In genomic region chrIV:7958092-7958491, ce11 we compare ENCODE assay signal across 2 worm cellular contexts.
TF ChIP-seq lines count a peak whose summit lies in the region.

No protein-coding gene starts in this region.

TF ChIP-seq in whole organism, L4 larva, 104 proteins besides CTCF, POLR2A, EP300 and RAD21:
- peak; percentile 75 for TF ChIP-seq unc-130 (GFP tag; optimal IDR thresholded peaks at IDR 0.05; lab: Kevin White, UChicago)
- no peak for TF ChIP-seq lin-29 (GFP tag; IDR thresholded peaks at IDR 0.05; lab: Robert Waterston, UW)
- TF ChIP-seq daf-8 (GFP tag; IDR thresholded peaks at IDR 0.05; lab: Robert Waterston, UW): no peak
- no peak for TF ChIP-seq mxl-2 (GFP tag; conservative IDR thresholded peaks at IDR 0.05; lab: Robert Waterston, UW)
- peak; percentile 34 for TF ChIP-seq F49E8.2 (tag; optimal IDR thresholded peaks at IDR 0.05; lab: Kevin White, UChicago; ENCODE audit: borderline replicate concordance)
- peak; percentile 67 for TF ChIP-seq Y48G9A.11 (GFP tag; IDR thresholded peaks at IDR 0.05; lab: Robert Waterston, UW)
- TF ChIP-seq lsy-2 (tag; optimal IDR thresholded peaks at IDR 0.05; lab: Kevin White, UChicago): peak in 1 of 2 experiments; percentile 26
- TF ChIP-seq lin-38 (GFP tag; IDR thresholded peaks at IDR 0.05; lab: Robert Waterston, UW): peak; percentile 30; the same call in 1 of the 2 replicates
- no peak for TF ChIP-seq nhr-76 (tag; optimal IDR thresholded peaks at IDR 0.05; lab: Kevin White, UChicago)
- TF ChIP-seq ctbp-1 (GFP tag; IDR thresholded peaks at IDR 0.05; lab: Robert Waterston, UW): no peak

TF ChIP-seq in whole organism, young adult, 124 proteins besides CTCF, POLR2A, EP300 and RAD21 (continues in another document):
- TF ChIP-seq snpc-1.1 (tag; optimal IDR thresholded peaks at IDR 0.05; lab: Kevin White, UChicago; ENCODE audit: insufficient read depth) (no peak), ztf-28 (GFP tag; IDR thresholded peaks at IDR 0.05; lab: Robert Waterston, UW) (no peak), B0019.2 (GFP tag; conservative IDR thresholded peaks at IDR 0.05; lab: Robert Waterston, UW) (peak; percentile 73), him-1 (tag; optimal IDR thresholded peaks at IDR 0.05; lab: Kevin White, UChicago) (peak; percentile 7), lir-1 (GFP tag; conservative IDR thresholded peaks at IDR 0.05; lab: Robert Waterston, UW) (no peak), madf-3 (GFP tag; IDR thresholded peaks at IDR 0.05; lab: Robert Waterston, UW) (peak; percentile 53; the same call in 1 of the 2 replicates), sea-2 (GFP tag; IDR thresholded peaks at IDR 0.05; lab: Robert Waterston, UW) (no peak), dpl-1 (GFP tag; optimal IDR thresholded peaks at IDR 0.05; lab: Kevin White, UChicago) (peak; percentile 37), nhr-90 (tag; optimal IDR thresholded peaks at IDR 0.05; lab: Kevin White, UChicago) (no peak), unc-62 (GFP tag; optimal IDR thresholded peaks at IDR 0.05; lab: Kevin White, UChicago) (no peak), tbp1 (GFP tag; optimal IDR thresholded peaks at IDR 0.05; lab: Kevin White, UChicago) (peak; percentile 43), ztf-25 (GFP tag; IDR thresholded peaks at IDR 0.05; lab: Robert Waterston, UW) (no peak), ets-4 (GFP tag; optimal IDR thresholded peaks at IDR 0.05; lab: Kevin White, UChicago) (no peak), snpc-3.4 (tag; optimal IDR thresholded peaks at IDR 0.05; lab: Kevin White, UChicago) (peak; percentile 81), F37B4.10 (GFP tag; IDR thresholded peaks at IDR 0.05; lab: Robert Waterston, UW) (no peak), let-526 (GFP tag; IDR thresholded peaks at IDR 0.05; lab: Robert Waterston, UW) (no peak), attf-6 (GFP tag; IDR thresholded peaks at IDR 0.05; lab: Robert Waterston, UW) (no peak), nhr-179 (tag; optimal IDR thresholded peaks at IDR 0.05; lab: Kevin White, UChicago) (no peak), F10E7.11 (tag; optimal IDR thresholded peaks at IDR 0.05; lab: Kevin White, UChicago) (no peak), hlh-26 (GFP tag; conservative IDR thresholded peaks at IDR 0.05; lab: Robert Waterston, UW) (no peak), ceh-91 (GFP tag; IDR thresholded peaks at IDR 0.05; lab: Robert Waterston, UW) (peak; percentile 84), nhr-27 (tag; optimal IDR thresholded peaks at IDR 0.05; lab: Kevin White, UChicago) (no peak), ekl-4 (GFP tag; IDR thresholded peaks at IDR 0.05; lab: Robert Waterston, UW) (0 out of 2 replicates have a peak, but pooled peaks have one; percentile 13), die-1 (tag; optimal IDR thresholded peaks at IDR 0.05; lab: Kevin White, UChicago) (no peak), cebp-2 (GFP tag; IDR thresholded peaks at IDR 0.05; lab: Robert Waterston, UW) (no peak), Y53F4B.3 (GFP tag; IDR thresholded peaks at IDR 0.05; lab: Robert Waterston, UW) (no peak), nfya-1 (tag; optimal IDR thresholded peaks at IDR 0.05; lab: Kevin White, UChicago; ENCODE audit: borderline replicate concordance, insufficient read depth) (no peak), let-607 (tag; optimal IDR thresholded peaks at IDR 0.05; lab: Kevin White, UChicago) (no peak), rcor-1 (GFP tag; IDR thresholded peaks at IDR 0.05; lab: Robert Waterston, UW) (no peak), lag-1 (GFP tag; IDR thresholded peaks at IDR 0.05; lab: Robert Waterston, UW) (no peak), D2030.7 (GFP tag; IDR thresholded peaks at IDR 0.05; lab: Robert Waterston, UW) (peak; percentile 81), madf-10 (tag; optimal IDR thresholded peaks at IDR 0.05; lab: Kevin White, UChicago) (no peak), K11D2.4 (GFP tag; IDR thresholded peaks at IDR 0.05; lab: Robert Waterston, UW) (no peak), madf-8 (GFP tag; conservative IDR thresholded peaks at IDR 0.05; lab: Robert Waterston, UW) (peak; percentile 76), hrde-1 (tag; optimal IDR thresholded peaks at IDR 0.05; lab: Kevin White, UChicago; ENCODE audit: borderline replicate concordance) (peak; percentile 32), egl-18 (GFP tag; IDR thresholded peaks at IDR 0.05; lab: Robert Waterston, UW) (no peak), lin-40 (tag; optimal IDR thresholded peaks at IDR 0.05; lab: Kevin White, UChicago) (no peak), mcd-1 (GFP tag; IDR thresholded peaks at IDR 0.05; lab: Robert Waterston, UW) (no peak), ztf-3 (GFP tag; optimal IDR thresholded peaks at IDR 0.05; lab: Kevin White, UChicago) (no peak), Y56A3A.18 (GFP tag; IDR thresholded peaks at IDR 0.05; lab: Robert Waterston, UW) (no peak), unc-130 (GFP tag; optimal IDR thresholded peaks at IDR 0.05; lab: Kevin White, UChicago) (peak; percentile 77), nhr-120 (GFP tag; IDR thresholded peaks at IDR 0.05; lab: Robert Waterston, UW) (no peak), hmg-20 (GFP tag; IDR thresholded peaks at IDR 0.05; lab: Robert Waterston, UW) (no peak), attf-3 (GFP tag; conservative IDR thresholded peaks at IDR 0.05; lab: Robert Waterston, UW) (no peak; the same call in 1 of the 2 replicates), B0336.3 (GFP tag; IDR thresholded peaks at IDR 0.05; lab: Robert Waterston, UW) (no peak), lsy-27 (tag; optimal IDR thresholded peaks at IDR 0.05; lab: Kevin White, UChicago; ENCODE audit: borderline replicate concordance, insufficient read depth) (no peak), nhr-80 (tag; optimal IDR thresholded peaks at IDR 0.05; lab: Kevin White, UChicago) (no peak), pbrm-1 (GFP tag; IDR thresholded peaks at IDR 0.05; lab: Robert Waterston, UW) (0 out of 2 replicates have a peak, but pooled peaks have one; percentile 51), F57A8.1 (GFP tag; optimal IDR thresholded peaks at IDR 0.05; lab: Kevin White, UChicago) (no peak), hsf-1 (GFP tag; IDR thresholded peaks at IDR 0.05; lab: Robert Waterston, UW) (peak; percentile 97), aptf-2 (GFP tag; conservative IDR thresholded peaks at IDR 0.05; lab: Robert Waterston, UW) (peak; percentile 91), ceh-79 (tag; optimal IDR thresholded peaks at IDR 0.05; lab: Kevin White, UChicago) (no peak), snpc-1.3 (tag; optimal IDR thresholded peaks at IDR 0.05; lab: Kevin White, UChicago; ENCODE audit: insufficient read depth) (peak; percentile 83), ztf-26 (tag; optimal IDR thresholded peaks at IDR 0.05; lab: Kevin White, UChicago) (no peak), F49E8.2 (tag; optimal IDR thresholded peaks at IDR 0.05; lab: Kevin White, UChicago; ENCODE audit: insufficient read depth) (peak; percentile 81), ceh-58 (GFP tag; IDR thresholded peaks at IDR 0.05; lab: Robert Waterston, UW) (no peak), madf-6 (GFP tag; IDR thresholded peaks at IDR 0.05; lab: Robert Waterston, UW) (peak; percentile 89), mel-28 (tag; optimal IDR thresholded peaks at IDR 0.05; lab: Kevin White, UChicago; ENCODE audit: borderline replicate concordance) (no peak), snpc-4 (GFP tag; optimal IDR thresholded peaks at IDR 0.05; lab: Kevin White, UChicago) (peak; percentile 4), snpc-4 (tag; optimal IDR thresholded peaks at IDR 0.05; lab: Kevin White, UChicago) (peak in 2 of 4 experiments; percentile 44 to 49), C17E4.6 (GFP tag; IDR thresholded peaks at IDR 0.05; lab: Robert Waterston, UW) (0 out of 2 replicates have a peak, but pooled peaks have one; percentile 11), ama-1 (optimal IDR thresholded peaks at IDR 0.05; lab: Kevin White, UChicago) (no peak), ama-1 (GFP tag; optimal IDR thresholded peaks at IDR 0.05; lab: Kevin White, UChicago) (no peak), Y95B8A.8 (GFP tag; IDR thresholded peaks at IDR 0.05; lab: Robert Waterston, UW) (peak; percentile 44; the same call in 1 of the 2 replicates), nfyb-1 (GFP tag; IDR thresholded peaks at IDR 0.05; lab: Robert Waterston, UW) (no peak), ZK185.1 (tag; optimal IDR thresholded peaks at IDR 0.05; lab: Kevin White, UChicago; ENCODE audit: poor library complexity, severe bottlenecking) (no peak), F57C9.4 (tag; optimal IDR thresholded peaks at IDR 0.05; lab: Kevin White, UChicago) (no peak), ceh-100 (GFP tag; IDR thresholded peaks at IDR 0.05; lab: Robert Waterston, UW) (no peak), somi-1 (GFP tag; optimal IDR thresholded peaks at IDR 0.05; lab: Kevin White, UChicago) (no peak), hmg-1.2 (GFP tag; IDR thresholded peaks at IDR 0.05; lab: Robert Waterston, UW) (peak; percentile 24; the same call in 1 of the 2 replicates), F23B12.7 (tag; optimal IDR thresholded peaks at IDR 0.05; lab: Kevin White, UChicago; ENCODE audit: insufficient read depth) (no peak), F33H1.4 (GFP tag; IDR thresholded peaks at IDR 0.05; lab: Robert Waterston, UW) (peak; percentile 66), ztf-22 (GFP tag; optimal IDR thresholded peaks at IDR 0.05; lab: Kevin White, UChicago) (no peak), attf-5 (GFP tag; optimal IDR thresholded peaks at IDR 0.05; lab: Kevin White, UChicago) (no peak), ztf-18 (tag; optimal IDR thresholded peaks at IDR 0.05; lab: Kevin White, UChicago) (no peak), zim-3 (tag; optimal IDR thresholded peaks at IDR 0.05; lab: Kevin White, UChicago) (no peak), mxl-1 (tag; optimal IDR thresholded peaks at IDR 0.05; lab: Kevin White, UChicago) (no peak), mes-4 (tag; optimal IDR thresholded peaks at IDR 0.05; lab: Kevin White, UChicago) (no peak), tlf-1 (GFP tag; optimal IDR thresholded peaks at IDR 0.05; lab: Kevin White, UChicago) (peak; percentile 61), egl-44 (GFP tag; IDR thresholded peaks at IDR 0.05; lab: Robert Waterston, UW) (no peak), lin-54 (GFP tag; optimal IDR thresholded peaks at IDR 0.05; lab: Kevin White, UChicago) (peak; percentile 52), F22D6.2 (tag; optimal IDR thresholded peaks at IDR 0.05; lab: Kevin White, UChicago) (no peak), sptf-2 (GFP tag; optimal IDR thresholded peaks at IDR 0.05; lab: Kevin White, UChicago) (no peak)

Comparison
In these comparisons a context has a peak if more than half of its experiments do, and no peak if none do; other contexts are left out.
1. Of the 7 proteins assayed by ChIP-seq in both whole organism, young adult and whole organism, L4 larva: peak only in whole organism, young adult: dpl-1 and snpc-4; only in whole organism, L4 larva: none; in both: F49E8.2 and unc-130; in neither: 3.